Fruit fly (Drosophila melanogaster) whole organism, pupa: ENCODE data around the gene CG5902.

Experiments
- CG10348 ChIP-seq: fragments of 200-800 bp; sonication (Bioruptor generic); IDR thresholded peaks from 2 replicates; pipeline ENCODE4 v1.3.6; 2022; ENCODE audit warnings: missing biosample characterization, missing genetic modification characterization
- CG12605 ChIP-seq: fragments of 200-800 bp; sonication (Bioruptor generic); IDR thresholded peaks from 2 replicates; pipeline ENCODE4 v1.3.6; 2022; ENCODE audit warnings: missing biosample characterization, missing genetic modification characterization
- CG13204 ChIP-seq: fragments of 200-800 bp; sonication (Bioruptor generic); optimal IDR thresholded peaks from 2 replicates; lab custom pipeline; 2018; ENCODE audit warnings: missing biosample characterization, mild to moderate bottlenecking, missing genetic modification characterization, moderate library complexity
- CG14655 ChIP-seq: fragments of 200-800 bp; sonication (Bioruptor generic); optimal IDR thresholded peaks from 3 replicates; lab custom pipeline; 2017; ENCODE audit warnings: mild to moderate bottlenecking, missing biosample characterization, missing genetic modification reagents, missing genetic modification characterization
- CG15710 ChIP-seq: fragments of 200-800 bp; sonication (Bioruptor generic); optimal IDR thresholded peaks from 2 replicates; lab custom pipeline; 2018; ENCODE audit warnings: missing biosample characterization, mild to moderate bottlenecking, missing genetic modification characterization, moderate library complexity
- CG17806 ChIP-seq: fragments of 200-800 bp; sonication (Bioruptor generic); optimal IDR thresholded peaks from 2 replicates; lab custom pipeline; 2018; ENCODE audit warnings: missing biosample characterization, mild to moderate bottlenecking, missing genetic modification characterization, moderate library complexity
- CG32121 ChIP-seq: fragments of 200-800 bp; sonication (Bioruptor generic); IDR thresholded peaks from 2 replicates; pipeline ENCODE4 v1.3.6; 2022; ENCODE audit warnings: missing biosample characterization, missing genetic modification characterization
- CG34367 ChIP-seq: fragments of 200-800 bp; sonication (Bioruptor generic); optimal IDR thresholded peaks from 2 replicates; lab custom pipeline; 2018; ENCODE audit warnings: missing biosample characterization, mild to moderate bottlenecking, missing genetic modification characterization
- CG4496 ChIP-seq: fragments of 200-800 bp; sonication (Bioruptor generic); IDR thresholded peaks from 3 replicates; pipeline ENCODE4 v1.3.6; 2022; ENCODE audit warnings: missing biosample characterization, missing genetic modification characterization
- CG8159 ChIP-seq: fragments of 200-800 bp; sonication (Bioruptor generic); optimal IDR thresholded peaks from 3 replicates; lab custom pipeline; 2018; ENCODE audit warnings: missing biosample characterization, mild to moderate bottlenecking, missing genetic modification characterization, moderate library complexity
- CG8301 ChIP-seq: fragments of 200-800 bp; sonication (Bioruptor generic); optimal IDR thresholded peaks from 2 replicates; lab custom pipeline; 2018; ENCODE audit warnings: missing biosample characterization, mild to moderate bottlenecking, missing genetic modification characterization
- CG9948 ChIP-seq: fragments of 200-800 bp; sonication (Bioruptor generic); optimal IDR thresholded peaks from 2 replicates; lab custom pipeline; 2018; ENCODE audit warnings: missing biosample characterization, mild to moderate bottlenecking, missing genetic modification characterization, moderate library complexity
- D1 ChIP-seq: fragments of 200-800 bp; sonication (Bioruptor generic); optimal IDR thresholded peaks from 2 replicates; lab custom pipeline; 2018; ENCODE audit warnings: missing biosample characterization, mild to moderate bottlenecking, missing genetic modification characterization, moderate library complexity
- EcR ChIP-seq: fragments of 200-800 bp; sonication (Bioruptor generic); optimal IDR thresholded peaks from 3 replicates; lab custom pipeline; 2019; ENCODE audit warnings: missing biosample characterization, missing genetic modification characterization, mild to moderate bottlenecking, moderate library complexity, missing genetic modification reagents
- Ets98B ChIP-seq: fragments of 200-800 bp; sonication (Bioruptor generic); IDR thresholded peaks from 2 replicates; pipeline ENCODE4 v1.3.6; 2022; ENCODE audit warnings: missing biosample characterization, missing genetic modification characterization
- Pif1A ChIP-seq: fragments of 200-800 bp; sonication (Bioruptor generic); optimal IDR thresholded peaks from 3 replicates; lab custom pipeline; 2016; ENCODE audit warnings: missing biosample characterization, missing genetic modification characterization
- Pif1B ChIP-seq: fragments of 200-800 bp; sonication (Bioruptor generic); optimal IDR thresholded peaks from 3 replicates; lab custom pipeline; 2016; ENCODE audit warnings: missing biosample characterization, missing genetic modification characterization
- Snoo ChIP-seq: fragments of 200-800 bp; sonication (Bioruptor generic); optimal IDR thresholded peaks from 3 replicates; lab custom pipeline; 2017; ENCODE audit warnings: missing biosample characterization, mild to moderate bottlenecking, missing genetic modification characterization, inconsistent platforms
- fd96Ca ChIP-seq: fragments of 200-800 bp; sonication (Bioruptor generic); IDR thresholded peaks from 3 replicates; pipeline ENCODE4 v1.3.6; 2022; ENCODE audit warnings: missing biosample characterization, missing genetic modification characterization
- gl ChIP-seq: fragments of 200-800 bp; sonication (Bioruptor generic); optimal IDR thresholded peaks from 2 replicates; lab custom pipeline; 2018; ENCODE audit warnings: missing biosample characterization, mild to moderate bottlenecking, missing genetic modification characterization
- rn ChIP-seq: fragments of 200-800 bp; sonication (Bioruptor generic); IDR thresholded peaks from 2 replicates; pipeline ENCODE4 v1.3.6; 2022; ENCODE audit warnings: missing biosample characterization, missing genetic modification characterization

CG5902 gene

DNA sequence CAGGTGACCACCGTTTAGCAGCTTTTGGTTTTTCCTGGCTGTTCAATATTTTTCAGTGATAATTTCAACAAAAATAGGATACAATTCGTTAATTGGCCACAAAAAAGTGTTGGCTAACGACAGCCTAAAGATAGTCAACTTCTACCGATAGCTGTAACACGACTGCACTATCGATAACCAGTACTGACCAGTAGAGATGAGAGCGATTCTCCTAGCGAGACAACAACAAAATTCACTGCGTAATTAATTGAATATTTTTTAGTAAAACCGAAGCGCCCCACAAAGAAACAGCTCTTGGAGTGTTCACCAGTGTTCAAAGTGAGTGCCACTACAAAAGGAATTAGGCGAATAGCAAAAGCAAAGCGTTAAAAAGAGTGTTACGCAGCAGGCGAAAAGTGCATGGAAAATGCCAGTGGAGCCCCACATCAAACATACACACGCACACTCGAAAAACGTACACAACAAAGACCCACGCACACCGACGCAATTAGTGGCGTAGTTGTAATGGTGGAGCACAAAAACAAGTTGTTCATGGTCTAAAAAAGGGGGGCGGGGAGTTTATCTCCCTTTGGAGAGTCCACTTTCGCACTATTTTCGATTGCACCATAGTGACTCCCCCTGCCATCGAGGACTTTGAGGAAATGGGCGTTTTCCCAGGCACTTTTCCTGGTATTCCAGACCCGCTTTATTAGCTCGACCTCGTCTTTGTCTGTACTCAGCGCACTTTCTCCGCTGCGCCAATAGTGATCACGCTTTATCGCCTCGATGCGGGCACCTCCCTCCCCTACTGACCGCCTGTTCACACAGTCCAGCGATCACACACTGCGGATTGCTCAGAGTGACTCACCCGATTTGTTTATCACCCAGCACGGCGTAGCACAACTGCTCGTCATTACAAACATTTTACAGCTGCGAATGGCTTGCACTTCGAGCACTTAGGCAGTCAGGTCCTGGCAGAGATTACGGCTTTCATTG is 6.7 kb downstream of the CG5902 start, which contains the start of the genes Epp and Rab7:
Gene Epp, minus strand, starts transcription at position 94 of the 975 bp plus-strand sequence.
Gene Rab7, plus strand, starts transcription at position 186 of the 975 bp plus-strand sequence.
- TF ChIP-seq CG12605 (GFP tag; lab: Robert Waterston, UW) (peak; percentile 41), CG32121 (GFP tag; lab: Robert Waterston, UW) (peak; percentile 28), CG4496 (GFP tag; lab: Robert Waterston, UW) (peak; percentile 54; the same call in 2 of the 3 replicates), fd96Ca (GFP tag; lab: Robert Waterston, UW) (peak; percentile 47; the same call in 1 of the 3 replicates), CG8301 (peak; percentile 11), CG34367 (tag; lab: Kevin White, UChicago) (peak; percentile 5), Ets98B (GFP tag; lab: Robert Waterston, UW) (peak; percentile 34; the same call in 1 of the 2 replicates), CG13204 (no peak), gl (tag; lab: Kevin White, UChicago) (peak; percentile 68), Pif1B (no peak), CG10348 (GFP tag; lab: Robert Waterston, UW) (no peak), CG9948 (tag; lab: Kevin White, UChicago) (no peak), EcR (peak; percentile 48), CG14655 (no peak), CG8159 (tag; lab: Kevin White, UChicago) (no peak), rn (no peak), CG15710 (peak; percentile 7), Pif1A (GFP tag; lab: Kevin White, UChicago) (no peak), D1 (no peak), Snoo (tag; lab: Kevin White, UChicago) (peak; percentile 9), CG17806 (tag; lab: Kevin White, UChicago) (no peak)
- TF ChIP-seq, all 21 proteins: peak for 11

DNA sequence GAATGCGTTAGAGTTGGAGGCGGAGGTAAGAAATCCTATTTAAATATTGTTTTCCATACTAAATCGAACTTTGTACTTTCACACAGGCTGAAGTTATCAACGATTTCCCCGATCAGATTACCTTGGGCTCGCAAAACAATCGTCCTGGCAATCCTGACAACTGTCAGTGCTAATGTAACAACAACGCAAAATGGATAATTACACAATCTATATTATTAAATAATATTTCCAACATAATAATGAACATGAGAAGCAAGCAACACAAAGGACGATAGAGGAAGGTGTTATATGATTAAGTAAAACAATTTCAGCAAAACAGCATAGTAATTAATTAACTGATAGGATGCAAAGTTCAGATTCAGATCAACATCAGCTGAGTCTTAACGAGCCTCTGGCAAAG is 8.1 kb downstream of the CG5902 start:
- no peak for TF ChIP-seq CG34367 (tag; lab: Kevin White, UChicago)
- no peak for TF ChIP-seq CG8159 (tag; lab: Kevin White, UChicago)
- TF ChIP-seq CG15710 = no peak
- TF ChIP-seq EcR = no peak
- TF ChIP-seq gl (tag; lab: Kevin White, UChicago) = no peak
- no peak for TF ChIP-seq CG12605 (GFP tag; lab: Robert Waterston, UW)
- TF ChIP-seq CG9948 (tag; lab: Kevin White, UChicago) = no peak
- TF ChIP-seq Snoo (tag; lab: Kevin White, UChicago) = no peak
- TF ChIP-seq Ets98B (GFP tag; lab: Robert Waterston, UW) = no peak
- no peak for TF ChIP-seq D1
- no peak for TF ChIP-seq CG17806 (tag; lab: Kevin White, UChicago)

DNA sequence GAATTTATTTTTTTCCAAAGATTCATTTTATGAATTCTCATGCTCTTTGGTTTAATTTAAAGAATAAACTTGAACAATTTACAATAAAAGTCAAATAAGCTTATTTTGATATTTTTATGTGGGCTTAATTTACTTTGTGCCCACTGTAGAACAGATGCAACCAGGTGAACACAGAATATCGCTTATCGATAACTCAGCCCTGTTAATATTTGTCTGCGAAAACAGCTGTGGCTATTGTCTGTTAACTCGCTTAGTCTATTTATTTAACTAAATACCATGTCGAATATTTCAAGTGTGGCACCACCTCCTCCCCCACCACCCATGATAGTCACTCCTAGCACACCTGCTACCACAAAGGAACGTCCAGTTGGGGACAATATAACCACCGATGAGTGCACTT is 9.0 kb downstream of the CG5902 start, which contains the start of gene CG33108:
Gene CG33108, plus strand, starts transcription at position 200 of the 400 bp plus-strand sequence.
- TF ChIP-seq CG8159 (tag; lab: Kevin White, UChicago) = no peak
- TF ChIP-seq CG32121 (GFP tag; lab: Robert Waterston, UW) = no peak
- TF ChIP-seq CG13204 = no peak
- no peak for TF ChIP-seq CG15710
- TF ChIP-seq CG34367 (tag; lab: Kevin White, UChicago) = no peak
- no peak for TF ChIP-seq CG8301
- no peak for TF ChIP-seq CG17806 (tag; lab: Kevin White, UChicago)

DNA sequence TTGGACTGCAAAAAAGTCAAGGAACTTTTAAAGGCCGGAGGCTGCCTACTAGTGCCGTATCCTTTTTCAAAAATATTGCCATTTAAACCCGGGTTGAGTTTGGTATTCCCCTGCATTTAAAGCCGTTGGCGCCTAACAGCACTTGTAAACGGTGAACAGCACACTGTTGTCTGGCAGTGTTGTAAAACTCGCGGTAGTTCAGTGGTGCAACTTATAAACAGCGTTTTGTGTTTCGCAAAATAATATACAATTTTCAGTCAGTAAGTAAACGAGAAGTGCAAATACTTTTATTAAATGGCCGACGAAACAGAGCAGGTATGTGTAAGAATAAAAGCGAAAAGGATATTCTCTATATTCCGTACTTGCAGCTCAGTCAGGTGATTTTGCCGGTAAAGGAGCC is 9.8 kb downstream of the CG5902 start, which contains the start of gene LSm3:
Gene LSm3, plus strand, starts transcription at position 39 of the 400 bp plus-strand sequence.
- TF ChIP-seq Snoo (tag; lab: Kevin White, UChicago) = no peak
- no peak for TF ChIP-seq CG14655
- TF ChIP-seq D1 = no peak
- TF ChIP-seq CG4496 (GFP tag; lab: Robert Waterston, UW) = no peak
- no peak for TF ChIP-seq rn
- no peak for TF ChIP-seq CG32121 (GFP tag; lab: Robert Waterston, UW)
- TF ChIP-seq CG13204 = no peak
- TF ChIP-seq gl (tag; lab: Kevin White, UChicago) = no peak
- no peak for TF ChIP-seq Pif1B
- TF ChIP-seq CG8159 (tag; lab: Kevin White, UChicago) = no peak
- no peak for TF ChIP-seq CG10348 (GFP tag; lab: Robert Waterston, UW)
- no peak for TF ChIP-seq CG9948 (tag; lab: Kevin White, UChicago)
- no peak for TF ChIP-seq CG15710
- TF ChIP-seq Ets98B (GFP tag; lab: Robert Waterston, UW) = no peak
- no peak for TF ChIP-seq CG34367 (tag; lab: Kevin White, UChicago)
- no peak for TF ChIP-seq EcR
- TF ChIP-seq, all 21 proteins: peak for 0

DNA sequence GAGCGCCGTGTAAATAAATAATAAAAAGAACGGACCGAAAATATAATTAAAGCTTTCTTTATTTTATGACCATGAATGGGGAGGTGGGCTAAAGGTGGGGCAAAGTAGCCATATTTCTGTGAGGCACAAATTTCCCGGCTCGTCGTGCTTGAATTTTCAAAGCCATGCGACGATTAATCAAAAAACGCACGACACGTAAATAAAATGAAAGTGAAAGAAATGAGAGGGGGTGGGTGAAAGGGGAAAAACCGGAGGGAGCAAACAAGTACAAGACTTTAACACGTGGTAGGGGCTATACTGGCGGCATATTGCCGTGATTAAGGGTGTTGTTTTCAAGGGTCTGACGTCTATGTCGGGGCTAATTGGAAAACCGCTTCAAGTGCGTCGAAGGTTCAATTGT is 14.7 kb downstream of the CG5902 start:
- TF ChIP-seq CG17806 (tag; lab: Kevin White, UChicago) = no peak
- no peak for TF ChIP-seq CG9948 (tag; lab: Kevin White, UChicago)

DNA sequence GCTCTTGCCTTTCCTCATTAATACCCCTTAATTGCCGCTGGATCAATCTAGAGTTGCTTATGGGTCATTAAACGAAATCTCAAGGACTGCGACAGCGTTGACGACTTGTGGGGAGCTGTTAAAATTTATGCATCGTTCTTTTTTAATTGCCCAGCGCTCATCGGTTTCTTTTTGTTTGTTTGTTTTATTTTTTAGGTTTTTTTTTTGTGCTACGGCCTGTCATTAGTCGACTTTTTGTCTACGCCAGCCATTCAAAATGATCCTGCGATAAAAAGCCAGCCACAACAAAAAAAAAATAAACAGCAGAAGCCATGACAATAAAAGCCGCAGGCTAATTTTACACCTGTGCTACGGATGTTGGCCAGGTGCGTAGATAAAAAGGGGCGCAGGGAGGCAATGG is 17.5 kb downstream of the CG5902 start:
- TF ChIP-seq CG10348 (GFP tag; lab: Robert Waterston, UW) = no peak
- no peak for TF ChIP-seq CG14655
- TF ChIP-seq rn = no peak
- no peak for TF ChIP-seq CG8301
- TF ChIP-seq CG13204 = peak; percentile 51
- TF ChIP-seq fd96Ca (GFP tag; lab: Robert Waterston, UW) = no peak
- TF ChIP-seq CG32121 (GFP tag; lab: Robert Waterston, UW) = no peak
- TF ChIP-seq Pif1A (GFP tag; lab: Kevin White, UChicago) = peak; percentile 21
- peak; percentile 44 for TF ChIP-seq CG15710
- TF ChIP-seq Snoo (tag; lab: Kevin White, UChicago) = no peak
- peak; percentile 34 for TF ChIP-seq CG9948 (tag; lab: Kevin White, UChicago)
- TF ChIP-seq gl (tag; lab: Kevin White, UChicago) = peak; percentile 76
- peak; percentile 80 for TF ChIP-seq EcR
- TF ChIP-seq CG12605 (GFP tag; lab: Robert Waterston, UW) = no peak
- no peak for TF ChIP-seq D1
- TF ChIP-seq Pif1B = no peak
- TF ChIP-seq CG8159 (tag; lab: Kevin White, UChicago) = peak; percentile 50
- no peak for TF ChIP-seq CG4496 (GFP tag; lab: Robert Waterston, UW)
- TF ChIP-seq CG34367 (tag; lab: Kevin White, UChicago) = peak; percentile 44
- peak; percentile 50 for TF ChIP-seq CG17806 (tag; lab: Kevin White, UChicago)
- TF ChIP-seq Ets98B (GFP tag; lab: Robert Waterston, UW) = no peak
